Fruit fly (Drosophila melanogaster): Measurements from ENCODE around the gene CG31954.

Gene CG31954

dm6 chr2L:3475948-3476347 lies 34.0 kb downstream of the CG31954 start (continued):
- peak; percentile 40 for TF ChIP-seq Chrac-16 (GFP tag; optimal IDR thresholded peaks at IDR 0.05)
- TF ChIP-seq Ets97D (GFP tag; optimal IDR thresholded peaks at IDR 0.05): no peak
- TF ChIP-seq repo (GFP tag; optimal IDR thresholded peaks at IDR 0.05): no peak
- TF ChIP-seq Sin3A (optimal IDR thresholded peaks at IDR 0.05): no peak
- no peak for TF ChIP-seq CG15479 (GFP tag; optimal IDR thresholded peaks at IDR 0.05)
- no peak for TF ChIP-seq br (optimal IDR thresholded peaks at IDR 0.05)
- TF ChIP-seq CG14441 (GFP tag; IDR thresholded peaks at IDR 0.05): 0 out of 2 replicates have a peak, but pooled peaks have one; percentile 54
- TF ChIP-seq slbo (GFP tag; IDR thresholded peaks at IDR 0.05): peak; percentile 71
- TF ChIP-seq Side (GFP tag; optimal IDR thresholded peaks at IDR 0.05): peak; percentile 17
- TF ChIP-seq CG4282 (GFP tag; optimal IDR thresholded peaks at IDR 0.05): no peak
- peak; percentile 7; the same call in 1 of the 2 replicates for TF ChIP-seq CG32772 (GFP tag; IDR thresholded peaks at IDR 0.05)
- peak; percentile 5 for TF ChIP-seq Hand (GFP tag; optimal IDR thresholded peaks at IDR 0.05)
- TF ChIP-seq Taf1 (GFP tag; IDR thresholded peaks at IDR 0.05): peak; percentile 36; the same call in 1 of the 2 replicates
- TF ChIP-seq Lim3 (GFP tag; IDR thresholded peaks at IDR 0.05): no peak
- 0 out of 3 replicates have a peak, but pooled peaks have one; percentile 23 for TF ChIP-seq CG7357 (GFP tag; IDR thresholded peaks at IDR 0.05)
- TF ChIP-seq CG8388 (GFP tag; optimal IDR thresholded peaks at IDR 0.05): peak; percentile 27
- peak; percentile 57 for TF ChIP-seq unpg (GFP tag; optimal IDR thresholded peaks at IDR 0.05)
- no peak for TF ChIP-seq CG7963 (GFP tag; IDR thresholded peaks at IDR 0.05; ENCODE audit: partially characterized antibody)
- TF ChIP-seq CG18619 (GFP tag; optimal IDR thresholded peaks at IDR 0.05): peak; percentile 82
- no peak for TF ChIP-seq ro (GFP tag; IDR thresholded peaks at IDR 0.05)
- no peak for TF ChIP-seq abd-A (tag; optimal IDR thresholded peaks at IDR 0.05)
- TF ChIP-seq CG10543 (GFP tag; optimal IDR thresholded peaks at IDR 0.05): peak; percentile 21
- TF ChIP-seq Poxn (GFP tag; IDR thresholded peaks at IDR 0.05): no peak
- no peak for TF ChIP-seq C15 (GFP tag; IDR thresholded peaks at IDR 0.05)
- no peak for TF ChIP-seq pzg (GFP tag; optimal IDR thresholded peaks at IDR 0.05)
- TF ChIP-seq ap (GFP tag; IDR thresholded peaks at IDR 0.05): no peak
- 0 out of 3 replicates have a peak, but pooled peaks have one; percentile 18 for TF ChIP-seq CG3726 (GFP tag; IDR thresholded peaks at IDR 0.05)
- peak; percentile 22 for TF ChIP-seq Antp (GFP tag; optimal IDR thresholded peaks at IDR 0.05)
- TF ChIP-seq sr (GFP tag; IDR thresholded peaks at IDR 0.05): no peak
- TF ChIP-seq CG15269 (tag; optimal IDR thresholded peaks at IDR 0.05): peak; percentile 80
- TF ChIP-seq CG13287 (GFP tag; IDR thresholded peaks at IDR 0.05; ENCODE audit: partially characterized antibody): no peak
- TF ChIP-seq CG13775 (GFP tag; optimal IDR thresholded peaks at IDR 0.05): peak; percentile 26
- TF ChIP-seq ind (GFP tag; optimal IDR thresholded peaks at IDR 0.05): peak; percentile 58
- TF ChIP-seq CG17829 (tag; optimal IDR thresholded peaks at IDR 0.05): peak; percentile 28
- TF ChIP-seq CG6175 (GFP tag; IDR thresholded peaks at IDR 0.05): no peak
- no peak for TF ChIP-seq rib (GFP tag; IDR thresholded peaks at IDR 0.05)
- no peak for TF ChIP-seq gfzf (GFP tag; optimal IDR thresholded peaks at IDR 0.05)
- TF ChIP-seq Rfx (GFP tag; IDR thresholded peaks at IDR 0.05): peak; percentile 66
- no peak for TF ChIP-seq Dad (GFP tag; optimal IDR thresholded peaks at IDR 0.05)
- no peak for TF ChIP-seq CG16813 (GFP tag; IDR thresholded peaks at IDR 0.05; ENCODE audit: partially characterized antibody)
- peak; percentile 38 to 60 for TF ChIP-seq dpn (GFP tag; optimal IDR thresholded peaks at IDR 0.05)
- no peak for TF ChIP-seq pita (GFP tag; optimal IDR thresholded peaks at IDR 0.05)
- TF ChIP-seq HLHmδ (GFP tag; optimal IDR thresholded peaks at IDR 0.05): no peak
- TF ChIP-seq Nf-YA (GFP tag; IDR thresholded peaks at IDR 0.05): no peak
- peak; percentile 10 for TF ChIP-seq CG4617 (GFP tag; optimal IDR thresholded peaks at IDR 0.05; ENCODE audit: borderline replicate concordance)
- TF ChIP-seq Dbx (GFP tag; IDR thresholded peaks at IDR 0.05): peak; percentile 55; the same call in 1 of the 3 replicates
- no peak for TF ChIP-seq ara (GFP tag; IDR thresholded peaks at IDR 0.05)
- TF ChIP-seq Ada2b (GFP tag; IDR thresholded peaks at IDR 0.05): peak; percentile 57; the same call in 1 of the 2 replicates
- TF ChIP-seq CG42726 (GFP tag; IDR thresholded peaks at IDR 0.05; ENCODE audit: partially characterized antibody): no peak
- TF ChIP-seq kni (GFP tag; optimal IDR thresholded peaks at IDR 0.05): no peak
- no peak for TF ChIP-seq CG10462 (GFP tag; optimal IDR thresholded peaks at IDR 0.05)
- no peak for TF ChIP-seq CG18764 (GFP tag; optimal IDR thresholded peaks at IDR 0.05)
